Fruit fly (Drosophila melanogaster): ENCODE data around the gene Dnah3.

Gene Dnah3

dm6 chr3L:4920935-4921334 is 59.9 kb downstream of the Dnah3 start:
- TF ChIP-seq Ets65A (GFP tag) (peak; percentile 54), ttk (GFP tag; IDR thresholded peaks at IDR 0.05) (no peak), Poxn (GFP tag; IDR thresholded peaks at IDR 0.05) (no peak), CG11504 (tag; optimal IDR thresholded peaks at IDR 0.05) (peak; percentile 27), Hr78 (GFP tag; optimal IDR thresholded peaks at IDR 0.05) (no peak), CG6791 (GFP tag; IDR thresholded peaks at IDR 0.05; ENCODE audit: partially characterized antibody) (no peak), tio (GFP tag; optimal IDR thresholded peaks at IDR 0.05) (no peak), crp (GFP tag; optimal IDR thresholded peaks at IDR 0.05) (no peak), Med (GFP tag) (peak; percentile 71), Awh (GFP tag; IDR thresholded peaks at IDR 0.05) (no peak), HLH3B (GFP tag; IDR thresholded peaks at IDR 0.05) (0 out of 2 replicates have a peak, but pooled peaks have one; percentile 21), CG1603 (tag; optimal IDR thresholded peaks at IDR 0.05) (peak; percentile 19), gem (tag; optimal IDR thresholded peaks at IDR 0.05) (peak; percentile 32), B-H1 (GFP tag; IDR thresholded peaks at IDR 0.05) (no peak), CG11456 (GFP tag; IDR thresholded peaks at IDR 0.05) (0 out of 3 replicates have a peak, but pooled peaks have one; percentile 58), CG2678 (tag; optimal IDR thresholded peaks at IDR 0.05) (peak; percentile 27), row (GFP tag; IDR thresholded peaks at IDR 0.05) (peak; percentile 33; the same call in 2 of the 3 replicates), dmrt99B (tag; optimal IDR thresholded peaks at IDR 0.05) (peak; percentile 21), prd (optimal IDR thresholded peaks at IDR 0.05) (no peak), prd (GFP tag; IDR thresholded peaks at IDR 0.05) (0 out of 3 replicates have a peak, but pooled peaks have one; percentile 28), CG7556 (GFP tag; optimal IDR thresholded peaks at IDR 0.05) (peak; percentile 2), CG4820 (GFP tag; optimal IDR thresholded peaks at IDR 0.05) (no peak), CG12236 (GFP tag; optimal IDR thresholded peaks at IDR 0.05) (no peak), lmd (GFP tag; IDR thresholded peaks at IDR 0.05) (0 out of 2 replicates have a peak, but pooled peaks have one; percentile 25), sim (GFP tag; IDR thresholded peaks at IDR 0.05) (no peak)

DNA sequence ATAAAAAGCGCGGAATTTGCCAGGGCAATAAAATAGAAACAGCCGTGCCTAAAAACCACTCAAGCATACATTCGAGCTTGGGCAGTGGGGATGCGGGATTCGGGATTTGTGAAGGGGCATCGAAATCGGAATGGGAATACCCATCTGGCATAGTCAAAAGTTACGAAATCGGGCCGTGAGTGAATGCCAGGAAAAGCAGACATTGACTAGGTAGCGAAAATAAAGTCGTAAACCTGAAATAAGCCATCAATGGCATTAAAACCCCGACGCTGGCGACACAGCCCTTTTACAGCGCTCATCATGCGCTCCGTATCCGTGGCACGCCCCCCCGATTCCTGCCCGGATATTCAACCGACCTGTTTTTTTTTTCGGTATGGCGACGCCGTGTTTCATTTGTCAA is 63.5 kb downstream of the Dnah3 start:
- TF ChIP-seq CG13894 (tag; optimal IDR thresholded peaks at IDR 0.05) (peak; percentile 58), CG6689 (GFP tag; IDR thresholded peaks at IDR 0.05) (no peak), gem (tag; optimal IDR thresholded peaks at IDR 0.05) (no peak), vvl (GFP tag; IDR thresholded peaks at IDR 0.05) (no peak), pb (GFP tag; optimal IDR thresholded peaks at IDR 0.05) (no peak), da (GFP tag; optimal IDR thresholded peaks at IDR 0.05) (no peak), CG18599 (GFP tag; optimal IDR thresholded peaks at IDR 0.05) (no peak), CG14965 (GFP tag; optimal IDR thresholded peaks at IDR 0.05; ENCODE audit: borderline replicate concordance) (no peak), Ets65A (GFP tag) (peak; percentile 64), CG18262 (tag; optimal IDR thresholded peaks at IDR 0.05) (no peak), CG30403 (GFP tag; optimal IDR thresholded peaks at IDR 0.05) (no peak), dm (GFP tag; optimal IDR thresholded peaks at IDR 0.05) (no peak), ash1 (GFP tag; optimal IDR thresholded peaks at IDR 0.05) (no peak), CG10321 (GFP tag; IDR thresholded peaks at IDR 0.05) (no peak)

dm6 chr3L:4929781-4930180 is 68.7 kb downstream of the Dnah3 start:
- no peak for TF ChIP-seq CG10462 (GFP tag; optimal IDR thresholded peaks at IDR 0.05)
- TF ChIP-seq CG2120 (GFP tag; optimal IDR thresholded peaks at IDR 0.05), result peak; percentile 41
- peak; percentile 25 for TF ChIP-seq CG15269 (tag; optimal IDR thresholded peaks at IDR 0.05)
- peak; percentile 7 for TF ChIP-seq CG13424 (tag; optimal IDR thresholded peaks at IDR 0.05)
- TF ChIP-seq CG10366 (GFP tag; IDR thresholded peaks at IDR 0.05), result peak; percentile 9; the same call in 1 of the 2 replicates
- TF ChIP-seq Elba2 (GFP tag; optimal IDR thresholded peaks at IDR 0.05), result no peak
- TF ChIP-seq Xbp1 (GFP tag; optimal IDR thresholded peaks at IDR 0.05), result peak; percentile 23
- TF ChIP-seq phol (tag; optimal IDR thresholded peaks at IDR 0.05), result peak; percentile 1
- no peak for TF ChIP-seq salm (tag; optimal IDR thresholded peaks at IDR 0.05)
- peak; percentile 29 for TF ChIP-seq slbo (GFP tag; IDR thresholded peaks at IDR 0.05)
- TF ChIP-seq Sox102F (GFP tag; optimal IDR thresholded peaks at IDR 0.05), result peak; percentile 47
- TF ChIP-seq Hr51 (GFP tag; optimal IDR thresholded peaks at IDR 0.05), result peak in 1 of 2 experiments; percentile 22
- TF ChIP-seq CG7372 (GFP tag; IDR thresholded peaks at IDR 0.05), result 0 out of 2 replicates have a peak, but pooled peaks have one; percentile 17
- peak; percentile 22; the same call in 1 of the 2 replicates for TF ChIP-seq CG17328 (GFP tag; IDR thresholded peaks at IDR 0.05)

Measured in whole organism, embryonic.